Worm (Caenorhabditis elegans): Measurements from ENCODE around the gene fbxb-77.

- TF ChIP-seq zag-1 (tag; optimal IDR thresholded peaks at IDR 0.05) (no peak), lin-11 (tag; optimal IDR thresholded peaks at IDR 0.05) (no peak), dmd-4 (tag; optimal IDR thresholded peaks at IDR 0.05) (no peak), ztf-11 (tag; optimal IDR thresholded peaks at IDR 0.05) (no peak), mdl-1 (tag; optimal IDR thresholded peaks at IDR 0.05) (no peak), nhr-11 (tag; optimal IDR thresholded peaks at IDR 0.05) (no peak), unc-62 (GFP tag; optimal IDR thresholded peaks at IDR 0.05) (no peak), lsy-2 (tag; optimal IDR thresholded peaks at IDR 0.05) (no peak), nhr-10 (tag; optimal IDR thresholded peaks at IDR 0.05) (no peak)
Measured at ce11 chrIV:4744167-4744566, 11.8 kb downstream of the fbxb-77 start, which contains the start of gene hoe-1.
